Worm (Caenorhabditis elegans): ENCODE results near the gene C28H8.2.

The C28H8.2 gene

ce11 chrIII:5888675-5889074, 31.4 kb upstream of the C28H8.2 start, which contains the start of gene C28H8.8:
Gene C28H8.8, minus strand, starts transcription at chrIII:5888775.
- TF ChIP-seq lin-13 (tag; optimal IDR thresholded peaks at IDR 0.05) (no peak), nhr-237 (tag; optimal IDR thresholded peaks at IDR 0.05) (no peak), ceh-83 (GFP tag; optimal IDR thresholded peaks at IDR 0.05) (no peak), flh-1 (GFP tag; optimal IDR thresholded peaks at IDR 0.05) (no peak)

- TF ChIP-seq elt-3 (tag; optimal IDR thresholded peaks at IDR 0.05), result no peak
Observed at ce11 chrIII:5892909-5893308, 27.2 kb upstream of the C28H8.2 start.

ce11 chrIII:5895913-5896312, 24.2 kb upstream of the C28H8.2 start, which contains the start of gene pxl-1:
Gene pxl-1, minus strand, starts transcription at chrIII:5896013.
- TF ChIP-seq ceh-39 (tag; optimal IDR thresholded peaks at IDR 0.05), result no peak
- TF ChIP-seq mep-1 (tag; optimal IDR thresholded peaks at IDR 0.05), result no peak
- TF ChIP-seq pha-4 (tag; optimal IDR thresholded peaks at IDR 0.05), result no peak

ce11 chrIII:5897468-5897867, 22.7 kb upstream of the C28H8.2 start:
- TF ChIP-seq ces-1 (GFP tag; optimal IDR thresholded peaks at IDR 0.05), result peak; percentile 27
- no peak for TF ChIP-seq ceh-43 (GFP tag; optimal IDR thresholded peaks at IDR 0.05)

ce11 chrIII:5898631-5899030, 21.5 kb upstream of the C28H8.2 start:
- TF ChIP-seq unc-120 (tag; optimal IDR thresholded peaks at IDR 0.05; ENCODE audit: poor library complexity, severe bottlenecking) (peak; percentile 67), mep-1 (tag; optimal IDR thresholded peaks at IDR 0.05) (no peak), nhr-2 (tag; optimal IDR thresholded peaks at IDR 0.05) (no peak), ztf-11 (tag; optimal IDR thresholded peaks at IDR 0.05) (no peak), unc-62 (GFP tag; optimal IDR thresholded peaks at IDR 0.05) (no peak), ces-1 (GFP tag; optimal IDR thresholded peaks at IDR 0.05) (no peak), hlh-1 (tag; optimal IDR thresholded peaks at IDR 0.05) (peak; percentile 59)

- TF ChIP-seq ceh-43 (GFP tag; optimal IDR thresholded peaks at IDR 0.05) (no peak), nhr-2 (tag; optimal IDR thresholded peaks at IDR 0.05) (peak; percentile 85), ceh-39 (tag; optimal IDR thresholded peaks at IDR 0.05) (peak; percentile 96), zip-8 (tag; optimal IDR thresholded peaks at IDR 0.05) (peak; percentile 92), mls-2 (tag; optimal IDR thresholded peaks at IDR 0.05) (no peak), nhr-237 (tag; optimal IDR thresholded peaks at IDR 0.05) (no peak), lin-13 (tag; optimal IDR thresholded peaks at IDR 0.05) (no peak)
Observed at ce11 chrIII:5900709-5901108, 19.4 kb upstream of the C28H8.2 start.

- TF ChIP-seq elt-1 (tag; optimal IDR thresholded peaks at IDR 0.05; ENCODE audit: borderline replicate concordance, insufficient read depth), result no peak
- TF ChIP-seq unc-39 (tag; optimal IDR thresholded peaks at IDR 0.05), result no peak
- no peak for TF ChIP-seq unc-120 (tag; optimal IDR thresholded peaks at IDR 0.05; ENCODE audit: poor library complexity, severe bottlenecking)
- peak; percentile 82 for TF ChIP-seq ces-1 (GFP tag; optimal IDR thresholded peaks at IDR 0.05)
- TF ChIP-seq lin-32 (GFP tag; optimal IDR thresholded peaks at IDR 0.05), result no peak
- TF ChIP-seq ceh-83 (GFP tag; optimal IDR thresholded peaks at IDR 0.05), result no peak
- TF ChIP-seq mep-1 (tag; optimal IDR thresholded peaks at IDR 0.05), result no peak
Observed at ce11 chrIII:5902558-5902957, 17.6 kb upstream of the C28H8.2 start.

ce11 chrIII:5906059-5906458, 14.1 kb upstream of the C28H8.2 start, which contains the start of gene dpff-1:
Gene dpff-1, minus strand, starts transcription at chrIII:5906346.
- TF ChIP-seq ceh-83 (GFP tag; optimal IDR thresholded peaks at IDR 0.05), result no peak
- peak; percentile 2 for TF ChIP-seq mep-1 (tag; optimal IDR thresholded peaks at IDR 0.05)
- TF ChIP-seq cnd-1 (tag; optimal IDR thresholded peaks at IDR 0.05), result peak; percentile 7
- peak; percentile 29 for TF ChIP-seq pha-4 (tag; optimal IDR thresholded peaks at IDR 0.05)
- TF ChIP-seq ceh-43 (GFP tag; optimal IDR thresholded peaks at IDR 0.05), result peak; percentile 50
- peak; percentile 27 for TF ChIP-seq lin-13 (tag; optimal IDR thresholded peaks at IDR 0.05)
- TF ChIP-seq ceh-39 (tag; optimal IDR thresholded peaks at IDR 0.05), result peak; percentile 67
- TF ChIP-seq hlh-1 (tag; optimal IDR thresholded peaks at IDR 0.05), result peak; percentile 70
- no peak for TF ChIP-seq elt-3 (tag; optimal IDR thresholded peaks at IDR 0.05)

- no peak for TF ChIP-seq pha-4 (tag; optimal IDR thresholded peaks at IDR 0.05)
- no peak for TF ChIP-seq ceh-43 (GFP tag; optimal IDR thresholded peaks at IDR 0.05)
- no peak for TF ChIP-seq hlh-1 (tag; optimal IDR thresholded peaks at IDR 0.05)
- no peak for TF ChIP-seq ces-1 (GFP tag; optimal IDR thresholded peaks at IDR 0.05)
- TF ChIP-seq ceh-83 (GFP tag; optimal IDR thresholded peaks at IDR 0.05), result no peak
- no peak for TF ChIP-seq nhr-76 (tag; optimal IDR thresholded peaks at IDR 0.05)
- TF ChIP-seq bed-3 (GFP tag; optimal IDR thresholded peaks at IDR 0.05), result no peak
- no peak for TF ChIP-seq tbx-8 (GFP tag; optimal IDR thresholded peaks at IDR 0.05)
- TF ChIP-seq mls-2 (tag; optimal IDR thresholded peaks at IDR 0.05), result no peak
- no peak for TF ChIP-seq cnd-1 (tag; optimal IDR thresholded peaks at IDR 0.05)
- no peak for TF ChIP-seq ham-2 (GFP tag; optimal IDR thresholded peaks at IDR 0.05)
- no peak for TF ChIP-seq nhr-12 (tag; optimal IDR thresholded peaks at IDR 0.05)
- no peak for TF ChIP-seq elt-1 (tag; optimal IDR thresholded peaks at IDR 0.05; ENCODE audit: borderline replicate concordance, insufficient read depth)
- no peak for TF ChIP-seq M03D4.4 (tag; optimal IDR thresholded peaks at IDR 0.05)
- TF ChIP-seq blmp-1 (tag; optimal IDR thresholded peaks at IDR 0.05), result no peak
- TF ChIP-seq mab-5 (tag; optimal IDR thresholded peaks at IDR 0.05), result no peak
Observed at ce11 chrIII:5906749-5907148, 13.4 kb upstream of the C28H8.2 start, which contains the start of gene erd-2.2. Gene erd-2.2, plus strand, starts transcription at chrIII:5907049.

All from whole organism, mixed stage, embryonic.